Fruit fly (Drosophila melanogaster): Measurements from ENCODE around the gene Mcr.

The Mcr gene

DNA sequence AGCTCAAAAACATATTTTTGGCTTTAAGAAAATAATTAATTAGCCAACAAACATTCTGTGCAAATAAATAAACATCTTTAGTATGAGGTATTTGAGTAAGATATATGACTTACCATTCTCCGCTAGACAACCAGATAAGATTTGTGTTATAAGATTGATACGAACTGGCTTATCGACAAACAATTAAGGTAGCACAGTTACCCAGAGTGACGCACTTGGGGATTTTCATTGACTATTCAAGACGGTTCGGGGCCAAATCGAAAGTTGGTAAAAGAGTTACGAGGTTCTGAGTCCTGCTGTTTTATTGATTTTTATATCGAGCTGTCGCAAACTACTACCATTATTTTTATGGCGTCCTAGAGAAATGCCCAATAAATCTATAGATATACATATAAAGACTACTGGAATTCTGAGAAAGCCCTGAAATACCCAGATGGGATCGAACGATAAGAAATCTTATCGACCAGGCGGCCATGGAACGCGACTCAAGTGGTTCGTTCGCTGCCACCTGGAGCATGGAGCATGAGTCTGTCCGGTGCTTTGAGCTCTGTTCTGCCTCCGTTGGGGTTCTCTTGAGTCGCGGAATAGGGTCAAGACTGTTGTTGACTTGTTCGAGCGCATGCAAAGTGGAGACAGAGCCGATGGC is 47.3 kb upstream of the Mcr start:
- no peak for TF ChIP-seq CG34224 (GFP tag; IDR thresholded peaks at IDR 0.05; ENCODE audit: partially characterized antibody)
- peak; percentile 81 for TF ChIP-seq CG34376 (GFP tag; optimal IDR thresholded peaks at IDR 0.05)
- no peak for TF ChIP-seq so (GFP tag; IDR thresholded peaks at IDR 0.05)
- TF ChIP-seq CG3726 (GFP tag; IDR thresholded peaks at IDR 0.05) = no peak
- TF ChIP-seq MBD-R2 (GFP tag; IDR thresholded peaks at IDR 0.05) = no peak
- TF ChIP-seq pan (optimal IDR thresholded peaks at IDR 0.05) = no peak
- no peak for TF ChIP-seq pan (GFP tag; optimal IDR thresholded peaks at IDR 0.05 in 1 of 2, IDR thresholded peaks at IDR 0.05 in 1 of 2)
- TF ChIP-seq CG1024 (GFP tag; IDR thresholded peaks at IDR 0.05) = no peak
- TF ChIP-seq zen (tag; optimal IDR thresholded peaks at IDR 0.05) = no peak
- no peak for TF ChIP-seq sens-2 (GFP tag; IDR thresholded peaks at IDR 0.05)
- peak; percentile 29 for TF ChIP-seq Med (GFP tag)
- no peak for TF ChIP-seq chinmo (GFP tag; IDR thresholded peaks at IDR 0.05; ENCODE audit: partially characterized antibody)
- peak; percentile 3 for TF ChIP-seq ftz-f1 (GFP tag; optimal IDR thresholded peaks at IDR 0.05)
- no peak for TF ChIP-seq gcm (GFP tag; optimal IDR thresholded peaks at IDR 0.05)
- no peak for TF ChIP-seq scrt (GFP tag; optimal IDR thresholded peaks at IDR 0.05)
- TF ChIP-seq aop (GFP tag; IDR thresholded peaks at IDR 0.05) = no peak
- no peak for TF ChIP-seq klu (GFP tag; IDR thresholded peaks at IDR 0.05)
- no peak for TF ChIP-seq Elba2 (GFP tag; optimal IDR thresholded peaks at IDR 0.05)
- no peak for TF ChIP-seq tll (GFP tag; optimal IDR thresholded peaks at IDR 0.05)
- peak; percentile 25 for TF ChIP-seq sens (GFP tag)
- TF ChIP-seq vnd (GFP tag; IDR thresholded peaks at IDR 0.05; ENCODE audit: partially characterized antibody) = 0 out of 3 replicates have a peak, but pooled peaks have one; percentile 41
- no peak for TF ChIP-seq en (GFP tag; optimal IDR thresholded peaks at IDR 0.05)
- no peak for TF ChIP-seq kah (GFP tag; optimal IDR thresholded peaks at IDR 0.05)
- peak; percentile 74 for TF ChIP-seq sug (tag; optimal IDR thresholded peaks at IDR 0.05)
- no peak for TF ChIP-seq mam (GFP tag; optimal IDR thresholded peaks at IDR 0.05)
- TF ChIP-seq Hr3 (GFP tag; optimal IDR thresholded peaks at IDR 0.05) = no peak
- TF ChIP-seq grn (GFP tag; optimal IDR thresholded peaks at IDR 0.05) = peak; percentile 76
- TF ChIP-seq CG8290 (GFP tag; optimal IDR thresholded peaks at IDR 0.05) = no peak
- no peak for TF ChIP-seq CG8290 (tag; optimal IDR thresholded peaks at IDR 0.05)
- TF ChIP-seq Usf (GFP tag; optimal IDR thresholded peaks at IDR 0.05) = no peak
- TF ChIP-seq CG18262 (tag; optimal IDR thresholded peaks at IDR 0.05) = no peak
- TF ChIP-seq Stat92E (GFP tag; optimal IDR thresholded peaks at IDR 0.05) = peak in 1 of 3 experiments; percentile 24
- TF ChIP-seq Hr51 (GFP tag; optimal IDR thresholded peaks at IDR 0.05) = no peak
- TF ChIP-seq ara (GFP tag; IDR thresholded peaks at IDR 0.05) = no peak
- TF ChIP-seq fd96Cb (tag; optimal IDR thresholded peaks at IDR 0.05) = no peak
- no peak for TF ChIP-seq CG5953 (GFP tag; IDR thresholded peaks at IDR 0.05)
- no peak for TF ChIP-seq CG31388 (GFP tag; optimal IDR thresholded peaks at IDR 0.05)
- no peak for TF ChIP-seq CG1603 (tag; optimal IDR thresholded peaks at IDR 0.05)
- no peak for TF ChIP-seq inv (GFP tag; IDR thresholded peaks at IDR 0.05; ENCODE audit: partially characterized antibody)
- TF ChIP-seq CG16813 (GFP tag; IDR thresholded peaks at IDR 0.05; ENCODE audit: partially characterized antibody) = no peak
- peak; percentile 83 for TF ChIP-seq exex (tag; optimal IDR thresholded peaks at IDR 0.05)
- no peak for TF ChIP-seq H2.0 (GFP tag; IDR thresholded peaks at IDR 0.05)
- TF ChIP-seq Dll (GFP tag; IDR thresholded peaks at IDR 0.05; ENCODE audit: partially characterized antibody) = no peak
- TF ChIP-seq corto (GFP tag; optimal IDR thresholded peaks at IDR 0.05) = no peak
- no peak for TF ChIP-seq CG10431 (GFP tag; optimal IDR thresholded peaks at IDR 0.05)
- TF ChIP-seq CG10274 (GFP tag; optimal IDR thresholded peaks at IDR 0.05) = no peak
- TF ChIP-seq esg (GFP tag; conservative IDR thresholded peaks at IDR 0.05) = no peak
- no peak for TF ChIP-seq Mrtf (GFP tag; IDR thresholded peaks at IDR 0.05)
